Fruit fly (Drosophila melanogaster) whole organism, adult: ENCODE measurements around the gene CG17440.

Experiments used
- CG11617 ChIP-seq: fragments of 200-800 bp; sonication (Bioruptor generic); optimal IDR thresholded peaks from 2 replicates; lab custom pipeline; 2017; ENCODE audit warnings: mild to moderate bottlenecking, missing biosample characterization, missing genetic modification reagents, missing genetic modification characterization
- CG12768 ChIP-seq: fragments of 200-800 bp; sonication (Bioruptor generic); optimal IDR thresholded peaks from 2 replicates; lab custom pipeline; 2017; ENCODE audit warnings: missing biosample characterization, missing genetic modification characterization, mild to moderate bottlenecking, moderate library complexity, missing genetic modification reagents
- CG14711 ChIP-seq: fragments of 200-800 bp; sonication (Bioruptor generic); optimal IDR thresholded peaks from 2 replicates; lab custom pipeline; 2018; ENCODE audit warnings: missing biosample characterization, mild to moderate bottlenecking, missing genetic modification characterization, moderate library complexity
- CG1620 ChIP-seq: fragments of 200-800 bp; sonication (Bioruptor generic); optimal IDR thresholded peaks from 2 replicates; lab custom pipeline; 2016; ENCODE audit warnings: missing biosample characterization, missing genetic modification characterization
- CG33017 ChIP-seq: fragments of 200-800 bp; sonication (Bioruptor generic); optimal IDR thresholded peaks from 2 replicates; lab custom pipeline; 2018; ENCODE audit warnings: missing biosample characterization, mild to moderate bottlenecking, missing genetic modification characterization, moderate library complexity
- CG7101 ChIP-seq: fragments of 200-800 bp; sonication (Bioruptor generic); optimal IDR thresholded peaks from 2 replicates; lab custom pipeline; 2018; ENCODE audit warnings: missing biosample characterization, mild to moderate bottlenecking, missing genetic modification characterization, moderate library complexity
- Clk ChIP-seq: fragments of 200-800 bp; sonication (Bioruptor generic); optimal IDR thresholded peaks from 2 replicates; lab custom pipeline; 2017; ENCODE audit warnings: missing biosample characterization, missing genetic modification characterization
- Crg-1 ChIP-seq: fragments of 200-800 bp; sonication (Bioruptor generic); optimal IDR thresholded peaks from 2 replicates; lab custom pipeline; 2016; ENCODE audit warnings: missing biosample characterization, missing genetic modification characterization
- cnc ChIP-seq, 2 experiments: fragments of >200 bp; optimal IDR thresholded peaks; 2 replicates each; lab custom pipeline; 2017
- kay ChIP-seq: fragments of 200-800 bp; sonication (Bioruptor generic); peaks from one replicate; lab custom pipeline; 2016; ENCODE audit warnings: missing biosample characterization, missing genetic modification characterization, borderline replicate concordance
- ovo ChIP-seq: fragments of 200-800 bp; sonication (Bioruptor generic); optimal IDR thresholded peaks from 2 replicates; lab custom pipeline; 2016; ENCODE audit warnings: missing biosample characterization, missing genetic modification characterization
- pad ChIP-seq: fragments of 200-800 bp; sonication (Bioruptor generic); optimal IDR thresholded peaks from 3 replicates; lab custom pipeline; 2017; ENCODE audit warnings: missing biosample characterization, missing genetic modification characterization, mild to moderate bottlenecking, moderate library complexity, missing genetic modification reagents
- tj ChIP-seq: fragments of 200-800 bp; sonication (Bioruptor generic); optimal IDR thresholded peaks from 3 replicates; lab custom pipeline; 2017; ENCODE audit warnings: missing biosample characterization, mild to moderate bottlenecking, missing genetic modification characterization, moderate library complexity

DNA sequence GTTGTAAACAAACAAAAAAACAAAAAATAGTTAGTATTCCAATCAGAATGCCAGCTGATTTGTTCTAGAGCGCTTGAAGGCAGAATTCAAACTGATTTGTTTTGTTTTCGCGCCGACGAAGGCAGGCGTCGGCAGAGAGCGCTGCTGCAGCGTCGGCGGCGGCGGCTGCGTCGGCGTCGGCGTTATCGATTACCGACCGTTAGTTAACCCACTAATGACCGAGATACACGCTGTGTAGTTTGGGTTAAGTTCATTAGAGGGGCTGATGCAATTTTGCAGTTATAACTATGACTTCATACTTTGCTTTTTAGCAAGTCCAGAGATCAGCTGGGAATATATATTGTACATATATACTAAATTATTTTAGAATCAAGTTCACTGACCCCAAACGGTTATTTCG is 46.5 kb downstream of the CG17440 start, which contains the start of gene t:
- TF ChIP-seq pad (GFP tag; lab: Kevin White, UChicago) (no peak), Clk (GFP tag; lab: Kevin White, UChicago) (no peak), CG1620 (GFP tag; lab: Kevin White, UChicago) (no peak), CG33017 (no peak), tj (no peak), ovo (no peak), CG7101 (no peak), CG14711 (tag; lab: Kevin White, UChicago) (no peak), CG11617 (GFP tag; lab: Kevin White, UChicago) (no peak), cnc (optimal IDR thresholded peaks at IDR 0.05; lab: Kevin White, UChicago) (no peak), kay (no peak), Crg-1 (no peak), CG12768 (no peak)
